Fruit fly (Drosophila melanogaster) whole organism, prepupa: Measurements from ENCODE around the gene Fst.

Experiments
- CG10669 ChIP-seq: fragments of 200-800 bp; sonication (Bioruptor generic); optimal IDR thresholded peaks from 3 replicates; lab custom pipeline; 2018; ENCODE audit warnings: missing biosample characterization, mild to moderate bottlenecking, missing genetic modification characterization, moderate library complexity
- CG15336 ChIP-seq: fragments of 200-800 bp; sonication (Bioruptor generic); IDR thresholded peaks from 2 replicates; pipeline ENCODE4 v1.3.6; 2022; ENCODE audit warnings: missing biosample characterization, missing genetic modification characterization
- CG16779 ChIP-seq: fragments of 200-800 bp; sonication (Bioruptor generic); optimal IDR thresholded peaks from 3 replicates; lab custom pipeline; 2017; ENCODE audit warnings: missing biosample characterization, mild to moderate bottlenecking, missing genetic modification characterization
- CG3032 ChIP-seq: fragments of 200-800 bp; optimal IDR thresholded peaks from 2 replicates; lab custom pipeline; 2019; ENCODE audit warnings: missing biosample characterization, mild to moderate bottlenecking, missing genetic modification characterization, moderate library complexity
- CG32006 ChIP-seq: fragments of 200-800 bp; sonication (Bioruptor generic); optimal IDR thresholded peaks from 3 replicates; lab custom pipeline; 2017; ENCODE audit warnings: missing biosample characterization, mild to moderate bottlenecking, missing genetic modification characterization
- CG6276 ChIP-seq: fragments of 200-800 bp; sonication (Bioruptor generic); optimal IDR thresholded peaks from 2 replicates; lab custom pipeline; 2017; ENCODE audit warnings: missing biosample characterization, mild to moderate bottlenecking, missing genetic modification characterization
- CG8319 ChIP-seq: fragments of 200-800 bp; sonication (Bioruptor generic); optimal IDR thresholded peaks from 3 replicates; lab custom pipeline; 2016; ENCODE audit warnings: missing biosample characterization, missing genetic modification characterization
- OdsH ChIP-seq: fragments of 200-800 bp; sonication (Bioruptor generic); optimal IDR thresholded peaks from 3 replicates; lab custom pipeline; 2016; ENCODE audit warnings: missing biosample characterization, missing genetic modification characterization
- Sox14 ChIP-seq: fragments of 200-800 bp; sonication (Bioruptor generic); optimal IDR thresholded peaks from 3 replicates; lab custom pipeline; 2016; ENCODE audit warnings: missing biosample characterization, missing genetic modification characterization

- TF ChIP-seq CG32006 (GFP tag; lab: Kevin White, UChicago) (no peak), CG3032 (tag; lab: Kevin White, UChicago) (no peak), OdsH (no peak), Sox14 (GFP tag; lab: Kevin White, UChicago) (no peak), CG8319 (GFP tag; lab: Kevin White, UChicago) (no peak), CG15336 (no peak), CG6276 (GFP tag; lab: Kevin White, UChicago) (no peak), CG10669 (no peak), CG16779 (tag; lab: Kevin White, UChicago) (no peak)
These were observed 42.7 kb downstream of the Fst start for dm6 chr3R:9603022-9603942.
